Worm (Caenorhabditis elegans) whole organism, late embryonic: ENCODE data around the gene unc-71.

Experiments used
- F13H6.1 ChIP-seq: sonication (generic microtip); optimal IDR thresholded peaks from 2 replicates; lab custom pipeline; 2016; ENCODE audit warnings: missing genetic modification characterization, missing compliant biosample characterization
- ahr-1 ChIP-seq: sonication (generic microtip); optimal IDR thresholded peaks from 2 replicates; lab custom pipeline; 2016; ENCODE audit warnings: missing genetic modification characterization, missing compliant biosample characterization
- ceh-31 ChIP-seq: sonication (generic microtip); optimal IDR thresholded peaks from 2 replicates; lab custom pipeline; 2016; ENCODE audit warnings: missing genetic modification characterization, missing compliant biosample characterization
- ceh-48 ChIP-seq: sonication (generic microtip); optimal IDR thresholded peaks from 2 replicates; lab custom pipeline; 2016; ENCODE audit warnings: missing genetic modification characterization, inconsistent platforms, missing compliant biosample characterization
- elt-2 ChIP-seq: sonication (generic microtip); optimal IDR thresholded peaks from 2 replicates; lab custom pipeline; 2016; ENCODE audit warnings: missing genetic modification reagents, missing genetic modification characterization, missing compliant biosample characterization
- fkh-10 ChIP-seq: fragments of 150-350 bp; optimal IDR thresholded peaks from 2 replicates; lab custom pipeline; 2014; ENCODE audit warnings: missing biosample characterization, missing genetic modification reagents, missing genetic modification characterization
- mec-3 ChIP-seq: sonication (generic microtip); optimal IDR thresholded peaks from 2 replicates; lab custom pipeline; 2016; ENCODE audit warnings: borderline replicate concordance, missing genetic modification characterization, missing compliant biosample characterization
- nfya-1 ChIP-seq: sonication (generic microtip); optimal IDR thresholded peaks from 2 replicates; lab custom pipeline; 2017; ENCODE audit warnings: missing genetic modification characterization, mild to moderate bottlenecking, missing compliant biosample characterization, antibody characterized with exemption, moderate library complexity
- tbx-7 ChIP-seq: sonication (generic microtip); optimal IDR thresholded peaks from 2 replicates; lab custom pipeline; 2016; ENCODE audit warnings: missing genotype, missing genetic modification characterization, missing compliant biosample characterization
- unc-86 ChIP-seq: sonication (generic microtip); optimal IDR thresholded peaks from 2 replicates; lab custom pipeline; 2016; ENCODE audit warnings: missing genetic modification characterization, missing compliant biosample characterization
- ztf-16 ChIP-seq: sonication (generic microtip); optimal IDR thresholded peaks from 2 replicates; lab custom pipeline; 2017; ENCODE audit warnings: missing genetic modification characterization, missing compliant biosample characterization

DNA sequence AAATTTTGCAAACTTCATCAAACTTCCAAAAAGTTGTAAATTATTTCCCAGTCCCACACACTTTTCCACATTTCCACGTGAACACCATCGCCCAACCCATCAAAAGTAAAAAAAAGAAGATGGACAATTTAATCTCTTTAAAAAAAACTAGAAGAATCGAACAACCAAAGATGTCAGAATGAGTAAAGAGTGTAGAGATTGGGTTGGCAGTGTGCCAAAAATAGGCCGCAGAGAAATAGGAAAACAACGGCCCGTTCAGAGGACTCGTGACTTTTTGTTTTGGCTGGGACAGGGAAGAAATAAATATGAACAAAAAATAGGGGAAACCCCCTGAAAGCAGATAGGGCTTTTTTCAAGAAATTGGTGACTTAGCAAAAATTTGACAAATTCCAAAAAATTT, 48.7 kb downstream of the unc-71 start:
- TF ChIP-seq elt-2 (no peak), ceh-48 (tag; lab: Kevin White, UChicago) (no peak), tbx-7 (tag; lab: Kevin White, UChicago) (no peak), ztf-16 (tag; lab: Kevin White, UChicago) (no peak), ahr-1 (no peak), ceh-31 (tag; lab: Kevin White, UChicago) (no peak), F13H6.1 (no peak), unc-86 (tag; lab: Kevin White, UChicago) (no peak), fkh-10 (GFP tag; lab: Kevin White, UChicago) (no peak), nfya-1 (tag; lab: Kevin White, UChicago) (no peak), mec-3 (tag; lab: Kevin White, UChicago) (no peak)
